Fruit fly (Drosophila melanogaster) whole organism, embryonic: ENCODE results near the gene CG13623.

Source experiments
- Antp ChIP-seq: fragments of 200-800 bp; sonication (Bioruptor generic); optimal IDR thresholded peaks from 3 replicates; lab custom pipeline; 2016; ENCODE audit warnings: missing biosample characterization, missing genetic modification characterization
- BtbVII ChIP-seq: fragments of 200-800 bp; sonication (Bioruptor generic); optimal IDR thresholded peaks from 3 replicates; lab custom pipeline; 2017; ENCODE audit warnings: missing biosample characterization, mild to moderate bottlenecking, missing genetic modification characterization
- CG10274 ChIP-seq: fragments of 200-800 bp; sonication (Bioruptor generic); optimal IDR thresholded peaks from 3 replicates; lab custom pipeline; 2017; ENCODE audit warnings: missing biosample characterization, mild to moderate bottlenecking, missing genetic modification characterization
- CG10321 ChIP-seq: fragments of 200-800 bp; sonication (Bioruptor generic); IDR thresholded peaks from 2 replicates; pipeline ENCODE4 v1.3.6; 2022; ENCODE audit warnings: missing biosample characterization, missing genetic modification characterization
- CG11504 ChIP-seq: fragments of 200-800 bp; sonication (Bioruptor generic); optimal IDR thresholded peaks from 3 replicates; lab custom pipeline; 2019; ENCODE audit warnings: missing biosample characterization, mild to moderate bottlenecking, missing genetic modification characterization, moderate library complexity
- CG13296 ChIP-seq: fragments of 200-800 bp; sonication (Bioruptor generic); optimal IDR thresholded peaks from 3 replicates; lab custom pipeline; 2018; ENCODE audit warnings: missing biosample characterization, mild to moderate bottlenecking, missing genetic modification characterization
- CG13624 ChIP-seq: fragments of 200-800 bp; sonication (Bioruptor generic); optimal IDR thresholded peaks from 2 replicates; lab custom pipeline; 2016; ENCODE audit warnings: missing biosample characterization, missing genetic modification characterization
- CG15479 ChIP-seq: fragments of 200-800 bp; sonication (Bioruptor generic); optimal IDR thresholded peaks from 3 replicates; lab custom pipeline; 2019; ENCODE audit warnings: missing biosample characterization, mild to moderate bottlenecking, missing genetic modification characterization, moderate library complexity
- CG15514 ChIP-seq: fragments of 200-800 bp; sonication (Bioruptor generic); optimal IDR thresholded peaks from 3 replicates; lab custom pipeline; 2017; ENCODE audit warnings: missing biosample characterization, missing genetic modification characterization, mild to moderate bottlenecking, moderate library complexity, missing genetic modification reagents
- CG1602 ChIP-seq: fragments of 200-800 bp; sonication (Bioruptor generic); optimal IDR thresholded peaks from 3 replicates; lab custom pipeline; 2016; ENCODE audit warnings: missing biosample characterization, missing genetic modification characterization
- CG17186 ChIP-seq: fragments of 200-800 bp; sonication (Bioruptor generic); optimal IDR thresholded peaks from 3 replicates; lab custom pipeline; 2017; ENCODE audit warnings: missing biosample characterization, missing genetic modification reagents, missing genetic modification characterization
- CG17328 ChIP-seq: fragments of 200-800 bp; sonication (Bioruptor generic); IDR thresholded peaks from 2 replicates; pipeline ENCODE4 v1.3.6; 2022; ENCODE audit warnings: missing biosample characterization, missing genetic modification characterization
- CG1792 ChIP-seq: fragments of 200-800 bp; sonication (Bioruptor generic); optimal IDR thresholded peaks from 2 replicates; lab custom pipeline; 2016; ENCODE audit warnings: missing biosample characterization, missing genetic modification characterization
- CG18599 ChIP-seq: fragments of 200-800 bp; sonication (Bioruptor generic); optimal IDR thresholded peaks from 3 replicates; lab custom pipeline; 2017; ENCODE audit warnings: missing biosample characterization, missing genetic modification characterization, mild to moderate bottlenecking, moderate library complexity, missing genetic modification reagents
- CG18764 ChIP-seq: fragments of 200-800 bp; sonication (Bioruptor generic); optimal IDR thresholded peaks from 3 replicates; lab custom pipeline; 2016; ENCODE audit warnings: missing biosample characterization, missing genetic modification characterization
- CG31365 ChIP-seq: fragments of 200-800 bp; sonication (Bioruptor generic); optimal IDR thresholded peaks from 2 replicates; lab custom pipeline; 2018; ENCODE audit warnings: missing biosample characterization, mild to moderate bottlenecking, missing genetic modification characterization
- CG4707 ChIP-seq: fragments of 200-800 bp; sonication (Bioruptor generic); optimal IDR thresholded peaks from 2 replicates; lab custom pipeline; 2018; ENCODE audit warnings: missing biosample characterization, mild to moderate bottlenecking, missing genetic modification characterization, moderate library complexity
- CG6654 ChIP-seq: fragments of 200-800 bp; sonication (Bioruptor generic); optimal IDR thresholded peaks from 2 replicates; lab custom pipeline; 2017; ENCODE audit warnings: missing biosample characterization, mild to moderate bottlenecking, missing genetic modification characterization
- CG7928 ChIP-seq: fragments of 200-800 bp; sonication (Bioruptor generic); optimal IDR thresholded peaks from 2 replicates; lab custom pipeline; 2017; ENCODE audit warnings: missing biosample characterization, mild to moderate bottlenecking, missing genetic modification characterization
- CoRest ChIP-seq: fragments of 200-800 bp; sonication (Bioruptor generic); optimal IDR thresholded peaks from 3 replicates; lab custom pipeline; 2018; ENCODE audit warnings: missing biosample characterization, mild to moderate bottlenecking, missing genetic modification characterization, moderate library complexity
- D ChIP-seq, 2 experiments: fragments of 200-800 bp in 1 of 2; fragments of >200 bp in 1 of 2; sonication (Bioruptor generic) in 1 of 2; optimal IDR thresholded peaks; 2 replicates in 1 of 2; 3 replicates in 1 of 2; lab custom pipeline; 2017; ENCODE audit warnings: mild to moderate bottlenecking in 1 of 2, missing biosample characterization in 1 of 2, missing genetic modification characterization in 1 of 2, missing genetic modification reagents in 1 of 2
- Dll ChIP-seq: fragments of 200-800 bp; sonication (Bioruptor generic); IDR thresholded peaks from 4 replicates; pipeline ENCODE4 v1.3.6; 2022; ENCODE audit warnings: missing biosample characterization, missing genetic modification characterization; ENCODE audit not compliant: partially characterized antibody
- E2f1 ChIP-seq: fragments of 200-800 bp; sonication (Bioruptor generic); IDR thresholded peaks from 2 replicates; pipeline ENCODE4 v1.3.6; 2022; ENCODE audit warnings: missing biosample characterization, missing genetic modification characterization
- HmgZ ChIP-seq: fragments of 200-800 bp; sonication (Bioruptor generic); optimal IDR thresholded peaks from 2 replicates; lab custom pipeline; 2018; ENCODE audit warnings: missing biosample characterization, mild to moderate bottlenecking, missing genetic modification characterization
- Jarid2 ChIP-seq: fragments of 200-800 bp; sonication (Bioruptor generic); optimal IDR thresholded peaks from 3 replicates; lab custom pipeline; 2017; ENCODE audit warnings: mild to moderate bottlenecking, missing biosample characterization, missing genetic modification reagents, missing genetic modification characterization
- Mad ChIP-seq: fragments of 200-800 bp; sonication (Bioruptor generic); optimal IDR thresholded peaks from 2 replicates; lab custom pipeline; 2016; ENCODE audit warnings: missing biosample characterization, missing genetic modification characterization
- Med ChIP-seq: fragments of 200-800 bp; sonication (Bioruptor generic); peaks from one replicate; lab custom pipeline; 2016; ENCODE audit warnings: missing biosample characterization, missing genetic modification characterization, mild to moderate bottlenecking, inconsistent platforms, moderate library complexity
- Neu2 ChIP-seq: fragments of 200-800 bp; sonication (Bioruptor generic); optimal IDR thresholded peaks from 3 replicates; lab custom pipeline; 2016; ENCODE audit warnings: missing biosample characterization, missing genetic modification characterization, borderline replicate concordance
- NfI ChIP-seq: fragments of 200-800 bp; sonication (Bioruptor generic); optimal IDR thresholded peaks from 3 replicates; lab custom pipeline; 2018; ENCODE audit warnings: missing biosample characterization, mild to moderate bottlenecking, missing genetic modification characterization, moderate library complexity
- Ssrp ChIP-seq: fragments of 200-800 bp; sonication (Bioruptor generic); optimal IDR thresholded peaks from 2 replicates; lab custom pipeline; 2018; ENCODE audit warnings: missing biosample characterization, mild to moderate bottlenecking, missing genetic modification characterization, moderate library complexity
- Stat92E ChIP-seq, 3 experiments: fragments of >200 bp in 2 of 3; fragments of 200-800 bp in 1 of 3; sonication (Bioruptor generic) in 1 of 3; optimal IDR thresholded peaks; 2 replicates each; lab custom pipeline; 2017 to 2019; ENCODE audit warnings: missing biosample characterization in 3 of 3, missing genetic modification characterization in 3 of 3, mild to moderate bottlenecking in 1 of 3, moderate library complexity in 1 of 3
- Trl ChIP-seq, 3 experiments: fragments of >200 bp in 2 of 3; fragments of 200-800 bp in 1 of 3; sonication (Bioruptor generic) in 1 of 3; optimal IDR thresholded peaks; 2 replicates in 1 of 3; 3 replicates in 2 of 3; lab custom pipeline; 2016 to 2017; ENCODE audit warnings: missing biosample characterization in 1 of 3, missing genetic modification characterization in 1 of 3
- abd-A ChIP-seq: fragments of 200-800 bp; sonication (Bioruptor generic); optimal IDR thresholded peaks from 3 replicates; lab custom pipeline; 2019; ENCODE audit warnings: missing biosample characterization, mild to moderate bottlenecking, missing genetic modification characterization, moderate library complexity
- amos ChIP-seq: fragments of 200-800 bp; sonication (Bioruptor generic); IDR thresholded peaks from 2 replicates; pipeline ENCODE4 v1.3.6; 2022; ENCODE audit warnings: missing biosample characterization, missing genetic modification characterization; ENCODE audit not compliant: partially characterized antibody
- br ChIP-seq: fragments of >200 bp; optimal IDR thresholded peaks from 2 replicates; lab custom pipeline; 2017
- cas ChIP-seq: fragments of 200-800 bp; sonication (Bioruptor generic); IDR thresholded peaks from 2 replicates; pipeline ENCODE4 v1.3.6; 2022; ENCODE audit warnings: missing biosample characterization, missing genetic modification characterization
- cwo ChIP-seq: fragments of 200-800 bp; sonication (Bioruptor generic); optimal IDR thresholded peaks from 3 replicates; lab custom pipeline; 2017; ENCODE audit warnings: missing biosample characterization, missing genetic modification characterization, mild to moderate bottlenecking, moderate library complexity, missing genetic modification reagents
- esg ChIP-seq: fragments of 200-800 bp; sonication (Bioruptor generic); conservative IDR thresholded peaks from 2 replicates; pipeline ENCODE4 v1.3.6; 2022; ENCODE audit warnings: missing biosample characterization, missing genetic modification characterization
- grau ChIP-seq: fragments of 200-800 bp; optimal IDR thresholded peaks from 3 replicates; lab custom pipeline; 2019; ENCODE audit warnings: missing biosample characterization, mild to moderate bottlenecking, missing genetic modification characterization, moderate library complexity
- lbe ChIP-seq: fragments of 200-800 bp; sonication (Bioruptor generic); optimal IDR thresholded peaks from 2 replicates; lab custom pipeline; 2016; ENCODE audit warnings: missing biosample characterization, mild to moderate bottlenecking, missing genetic modification characterization
- lmd ChIP-seq: fragments of 200-800 bp; sonication (Bioruptor generic); IDR thresholded peaks from 2 replicates; pipeline ENCODE4 v1.3.6; 2022; ENCODE audit warnings: missing biosample characterization, missing genetic modification characterization
- pan ChIP-seq, 4 experiments: fragments of >200 bp in 3 of 4; fragments of 200-800 bp in 1 of 4; sonication (Bioruptor generic) in 1 of 4; optimal IDR thresholded peaks in 3 of 4; IDR thresholded peaks in 1 of 4; 2 replicates each; pipeline versions ENCODE4 v1.3.6 to Lab custom; 2017 to 2022; ENCODE audit warnings: missing biosample characterization in 2 of 4, missing genetic modification characterization in 2 of 4, mixed read lengths in 1 of 4
- pros ChIP-seq: fragments of 200-800 bp; sonication (Bioruptor generic); optimal IDR thresholded peaks from 3 replicates; lab custom pipeline; 2019; ENCODE audit warnings: missing biosample characterization, mild to moderate bottlenecking, missing genetic modification characterization, moderate library complexity
- salm ChIP-seq: fragments of 200-800 bp; sonication (Bioruptor generic); optimal IDR thresholded peaks from 2 replicates; lab custom pipeline; 2018; ENCODE audit warnings: missing biosample characterization, mild to moderate bottlenecking, missing genetic modification characterization
- sima ChIP-seq: fragments of 200-800 bp; sonication (Bioruptor generic); optimal IDR thresholded peaks from 2 replicates; lab custom pipeline; 2016; ENCODE audit warnings: missing biosample characterization, missing genetic modification characterization
- vfl ChIP-seq: fragments of 200-800 bp; sonication (Bioruptor generic); optimal IDR thresholded peaks from 2 replicates; lab custom pipeline; 2016; ENCODE audit warnings: missing biosample characterization, missing genetic modification characterization
- yki ChIP-seq: fragments of >200 bp; optimal IDR thresholded peaks from 3 replicates; lab custom pipeline; 2018
- zen2 ChIP-seq: fragments of 200-800 bp; sonication (Bioruptor generic); IDR thresholded peaks from 3 replicates; pipeline ENCODE4 v1.3.6; 2022; ENCODE audit warnings: missing biosample characterization, missing genetic modification characterization; ENCODE audit not compliant: partially characterized antibody

CG13623 gene

dm6 chr3R:24557020-24557465 is 26.7 kb upstream of the CG13623 start:
- no peak for TF ChIP-seq CG10321
- no peak for TF ChIP-seq CoRest (tag; lab: Kevin White, UChicago)
- peak; percentile 74 for TF ChIP-seq NfI
- TF ChIP-seq CG18599 (GFP tag; lab: Kevin White, UChicago) = no peak
- no peak for TF ChIP-seq BtbVII (GFP tag; lab: Kevin White, UChicago)
- TF ChIP-seq grau (tag; lab: Kevin White, UChicago) = peak; percentile 71
- no peak for TF ChIP-seq Neu2 (GFP tag; lab: Kevin White, UChicago)
- TF ChIP-seq CG17328 (GFP tag; lab: Robert Waterston, UW) = peak; percentile 60
- TF ChIP-seq CG7928 (GFP tag; lab: Kevin White, UChicago) = no peak
- peak; percentile 81 for TF ChIP-seq HmgZ
- peak; percentile 59 for TF ChIP-seq CG31365 (tag; lab: Kevin White, UChicago)
- TF ChIP-seq salm (tag; lab: Kevin White, UChicago) = no peak
- TF ChIP-seq Mad (GFP tag; lab: Kevin White, UChicago) = peak; percentile 74
- peak; percentile 64 for TF ChIP-seq CG11504 (tag; lab: Kevin White, UChicago)
- TF ChIP-seq br (lab: Kevin White, UChicago) = no peak
- peak; percentile 61; the same call in 1 of the 4 replicates for TF ChIP-seq Dll
- no peak for TF ChIP-seq cwo (GFP tag; lab: Kevin White, UChicago)
- TF ChIP-seq CG10274 = no peak
- peak; percentile 14 for TF ChIP-seq CG4707
- no peak for TF ChIP-seq CG15514
- peak; percentile 97 for TF ChIP-seq Med (GFP tag; lab: Kevin White, UChicago)
- no peak for TF ChIP-seq lbe (GFP tag; lab: Kevin White, UChicago)
- peak; percentile 39 for TF ChIP-seq CG18764 (GFP tag; lab: Kevin White, UChicago)
- TF ChIP-seq cas (GFP tag; lab: Robert Waterston, UW) = 0 out of 2 replicates have a peak, but pooled peaks have one; percentile 37
- no peak for TF ChIP-seq CG6654
- no peak for TF ChIP-seq pros (GFP tag; lab: Kevin White, UChicago)
- TF ChIP-seq CG15479 (GFP tag; lab: Kevin White, UChicago) = no peak
- TF ChIP-seq esg (GFP tag; lab: Robert Waterston, UW) = no peak
- TF ChIP-seq CG13624 = peak; percentile 95
- TF ChIP-seq CG13296 (GFP tag; lab: Kevin White, UChicago) = peak; percentile 4
- TF ChIP-seq Antp (GFP tag; lab: Kevin White, UChicago) = peak; percentile 42
- no peak for TF ChIP-seq Jarid2 (GFP tag; lab: Kevin White, UChicago)
- peak in 1 of 3 experiments; percentile 78 for TF ChIP-seq Stat92E (GFP tag; optimal IDR thresholded peaks at IDR 0.05; lab: Kevin White, UChicago)
- TF ChIP-seq lmd (GFP tag; lab: Robert Waterston, UW) = no peak; the same call in 1 of the 2 replicates
- TF ChIP-seq zen2 (GFP tag; lab: Robert Waterston, UW) = no peak; the same call in 2 of the 3 replicates
- no peak for TF ChIP-seq abd-A
- TF ChIP-seq D (optimal IDR thresholded peaks at IDR 0.05; lab: Kevin White, UChicago) = no peak
- no peak for TF ChIP-seq D (GFP tag; optimal IDR thresholded peaks at IDR 0.05; lab: Kevin White, UChicago)
- TF ChIP-seq Trl (optimal IDR thresholded peaks at IDR 0.05; lab: Kevin White, UChicago) = no peak
- TF ChIP-seq Trl (GFP tag; optimal IDR thresholded peaks at IDR 0.05; lab: Kevin White, UChicago) = peak; percentile 41
- TF ChIP-seq CG17186 (GFP tag; lab: Kevin White, UChicago) = no peak
- TF ChIP-seq sima (GFP tag; lab: Kevin White, UChicago) = no peak
- no peak for TF ChIP-seq E2f1 (GFP tag; lab: Robert Waterston, UW)
- peak; percentile 21 for TF ChIP-seq vfl (GFP tag; lab: Kevin White, UChicago)
- peak; percentile 61 for TF ChIP-seq CG1602 (GFP tag; lab: Kevin White, UChicago)
- TF ChIP-seq yki (lab: Kevin White, UChicago) = no peak
- TF ChIP-seq pan (optimal IDR thresholded peaks at IDR 0.05; lab: Kevin White, UChicago) = no peak
- peak in 1 of 2 experiments; percentile 72 for TF ChIP-seq pan (GFP tag; optimal IDR thresholded peaks at IDR 0.05 in 1 of 2, IDR thresholded peaks at IDR 0.05 in 1 of 2)
- no peak for TF ChIP-seq CG1792 (GFP tag; lab: Kevin White, UChicago)
- TF ChIP-seq amos (GFP tag; lab: Robert Waterston, UW) = peak; percentile 80; the same call in 1 of the 2 replicates
- TF ChIP-seq Ssrp = peak; percentile 27
